Fruit fly (Drosophila melanogaster): ENCODE measurements around the gene ovo.

The ovo gene

dm6 chrX:5086724-5087660 lies 38.9 kb downstream of the ovo start (continued):
- peak; percentile 63; the same call in 1 of the 4 replicates for TF ChIP-seq chinmo (GFP tag; IDR thresholded peaks at IDR 0.05; ENCODE audit: partially characterized antibody)
- no peak for TF ChIP-seq bbx (GFP tag; IDR thresholded peaks at IDR 0.05; ENCODE audit: partially characterized antibody)
- TF ChIP-seq gcm2 (GFP tag; optimal IDR thresholded peaks at IDR 0.05): peak; percentile 24
- TF ChIP-seq psq (GFP tag; optimal IDR thresholded peaks at IDR 0.05): peak; percentile 11
- peak; percentile 70 for TF ChIP-seq CG10209 (GFP tag; optimal IDR thresholded peaks at IDR 0.05)
- peak; percentile 18 for TF ChIP-seq fd3F (GFP tag; optimal IDR thresholded peaks at IDR 0.05)
- TF ChIP-seq ash1 (GFP tag; optimal IDR thresholded peaks at IDR 0.05): no peak
- peak; percentile 10 for TF ChIP-seq CG30431 (GFP tag; optimal IDR thresholded peaks at IDR 0.05)
- TF ChIP-seq Max (GFP tag; optimal IDR thresholded peaks at IDR 0.05): peak; percentile 1
- TF ChIP-seq Nf-YB (GFP tag; optimal IDR thresholded peaks at IDR 0.05): peak; percentile 33
- TF ChIP-seq slou (GFP tag; optimal IDR thresholded peaks at IDR 0.05): no peak
- TF ChIP-seq ems (GFP tag; optimal IDR thresholded peaks at IDR 0.05): peak; percentile 21
- TF ChIP-seq CG43689 (GFP tag; IDR thresholded peaks at IDR 0.05): no peak
- TF ChIP-seq Meics (GFP tag; optimal IDR thresholded peaks at IDR 0.05): peak; percentile 80
- TF ChIP-seq chn (GFP tag; optimal IDR thresholded peaks at IDR 0.05): peak; percentile 49
- TF ChIP-seq Lim3 (GFP tag; IDR thresholded peaks at IDR 0.05): no peak
- peak; percentile 45 for TF ChIP-seq CG4820 (GFP tag; optimal IDR thresholded peaks at IDR 0.05)
- no peak for TF ChIP-seq Sry-δ (GFP tag; optimal IDR thresholded peaks at IDR 0.05)
- TF ChIP-seq B-H1 (GFP tag; IDR thresholded peaks at IDR 0.05): no peak
- TF ChIP-seq CG12744 (GFP tag; optimal IDR thresholded peaks at IDR 0.05): peak; percentile 3
- no peak for TF ChIP-seq Doc3 (GFP tag; IDR thresholded peaks at IDR 0.05; ENCODE audit: partially characterized antibody)
- TF ChIP-seq CkIIα-i1 (GFP tag; IDR thresholded peaks at IDR 0.05): no peak
- peak; percentile 24 to 86 for TF ChIP-seq Trl (optimal IDR thresholded peaks at IDR 0.05)
- TF ChIP-seq Trl (GFP tag; optimal IDR thresholded peaks at IDR 0.05): no peak
- TF ChIP-seq ssp (GFP tag; IDR thresholded peaks at IDR 0.05): no peak
- TF ChIP-seq crc (GFP tag; optimal IDR thresholded peaks at IDR 0.05): peak; percentile 47
- TF ChIP-seq en (GFP tag; optimal IDR thresholded peaks at IDR 0.05): peak; percentile 36
- TF ChIP-seq NC2α (GFP tag; optimal IDR thresholded peaks at IDR 0.05): no peak
- peak; percentile 38; the same call in 1 of the 3 replicates for TF ChIP-seq Dbx (GFP tag; IDR thresholded peaks at IDR 0.05)
- TF ChIP-seq Gug (GFP tag; IDR thresholded peaks at IDR 0.05): no peak
- TF ChIP-seq sr (GFP tag; IDR thresholded peaks at IDR 0.05): no peak
- no peak for TF ChIP-seq otp (GFP tag; IDR thresholded peaks at IDR 0.05)
- no peak for TF ChIP-seq Bdp1 (GFP tag; optimal IDR thresholded peaks at IDR 0.05)
- TF ChIP-seq zfh2 (GFP tag; optimal IDR thresholded peaks at IDR 0.05): peak; percentile 29
- TF ChIP-seq CG30020 (tag; optimal IDR thresholded peaks at IDR 0.05): no peak
- peak; percentile 41 for TF ChIP-seq NfI (GFP tag; optimal IDR thresholded peaks at IDR 0.05)
- peak; percentile 44 for TF ChIP-seq tap (tag; optimal IDR thresholded peaks at IDR 0.05)
- peak; percentile 23 for TF ChIP-seq CG10654 (GFP tag; optimal IDR thresholded peaks at IDR 0.05)
- TF ChIP-seq CG7357 (GFP tag; IDR thresholded peaks at IDR 0.05): no peak
- TF ChIP-seq hbn (GFP tag; IDR thresholded peaks at IDR 0.05; ENCODE audit: partially characterized antibody): no peak
- no peak for TF ChIP-seq Taf1 (GFP tag; IDR thresholded peaks at IDR 0.05)
- TF ChIP-seq CG15011 (GFP tag; optimal IDR thresholded peaks at IDR 0.05): peak; percentile 18
- no peak for TF ChIP-seq CG6272 (GFP tag; IDR thresholded peaks at IDR 0.05)
- TF ChIP-seq Camta (GFP tag; optimal IDR thresholded peaks at IDR 0.05): peak; percentile 16
- 0 out of 2 replicates have a peak, but pooled peaks have one; percentile 12 for TF ChIP-seq Rx (GFP tag; IDR thresholded peaks at IDR 0.05)
- no peak for TF ChIP-seq CG6791 (GFP tag; IDR thresholded peaks at IDR 0.05; ENCODE audit: partially characterized antibody)
- TF ChIP-seq bab2 (GFP tag; optimal IDR thresholded peaks at IDR 0.05): peak; percentile 28
- peak; percentile 44 for TF ChIP-seq CG14710 (tag; optimal IDR thresholded peaks at IDR 0.05)
- peak; percentile 6 for TF ChIP-seq CG8944 (GFP tag; optimal IDR thresholded peaks at IDR 0.05)
- TF ChIP-seq CG14965 (GFP tag; optimal IDR thresholded peaks at IDR 0.05; ENCODE audit: borderline replicate concordance): no peak

Data from whole organism, embryonic.